Fruit fly (Drosophila melanogaster) whole organism, prepupa: ENCODE results near the gene Vps33B.

Source experiments
- CG10631 ChIP-seq: fragments of 200-800 bp; sonication (Bioruptor generic); optimal IDR thresholded peaks from 2 replicates; lab custom pipeline; 2016; ENCODE audit warnings: missing biosample characterization, missing genetic modification characterization
- CG10669 ChIP-seq: fragments of 200-800 bp; sonication (Bioruptor generic); optimal IDR thresholded peaks from 3 replicates; lab custom pipeline; 2018; ENCODE audit warnings: missing biosample characterization, mild to moderate bottlenecking, missing genetic modification characterization, moderate library complexity
- CG11762 ChIP-seq: fragments of 200-800 bp; sonication (Bioruptor generic); optimal IDR thresholded peaks from 3 replicates; lab custom pipeline; 2016; ENCODE audit warnings: missing biosample characterization, missing genetic modification characterization; ENCODE audit not compliant: insufficient read depth
- CG11902 ChIP-seq: fragments of 200-800 bp; sonication (Bioruptor generic); optimal IDR thresholded peaks from 3 replicates; lab custom pipeline; 2016; ENCODE audit warnings: missing biosample characterization, missing genetic modification characterization
- CG15336 ChIP-seq: fragments of 200-800 bp; sonication (Bioruptor generic); IDR thresholded peaks from 2 replicates; pipeline ENCODE4 v1.3.6; 2022; ENCODE audit warnings: missing biosample characterization, missing genetic modification characterization
- CG16779 ChIP-seq: fragments of 200-800 bp; sonication (Bioruptor generic); optimal IDR thresholded peaks from 3 replicates; lab custom pipeline; 2017; ENCODE audit warnings: missing biosample characterization, mild to moderate bottlenecking, missing genetic modification characterization
- CG31627 ChIP-seq: fragments of 200-800 bp; sonication (Bioruptor generic); optimal IDR thresholded peaks from 3 replicates; lab custom pipeline; 2016; ENCODE audit warnings: missing biosample characterization, missing genetic modification characterization
- CG34406 ChIP-seq: fragments of 200-800 bp; sonication (Bioruptor generic); optimal IDR thresholded peaks from 3 replicates; lab custom pipeline; 2016; ENCODE audit warnings: missing biosample characterization, missing genetic modification characterization
- CG3919 ChIP-seq: fragments of 200-800 bp; sonication (Bioruptor generic); optimal IDR thresholded peaks from 3 replicates; lab custom pipeline; 2016; ENCODE audit warnings: missing biosample characterization, missing genetic modification characterization
- CG4318 ChIP-seq: fragments of 200-800 bp; sonication (Bioruptor generic); optimal IDR thresholded peaks from 3 replicates; lab custom pipeline; 2017; ENCODE audit warnings: missing biosample characterization, mild to moderate bottlenecking, missing genetic modification characterization
- CG6163 ChIP-seq: fragments of 200-800 bp; sonication (Bioruptor generic); IDR thresholded peaks from 3 replicates; pipeline ENCODE4 v1.3.6; 2022; ENCODE audit warnings: missing biosample characterization, missing genetic modification characterization
- CG6276 ChIP-seq: fragments of 200-800 bp; sonication (Bioruptor generic); optimal IDR thresholded peaks from 2 replicates; lab custom pipeline; 2017; ENCODE audit warnings: missing biosample characterization, mild to moderate bottlenecking, missing genetic modification characterization
- CG6792 ChIP-seq: fragments of 200-800 bp; sonication (Bioruptor generic); optimal IDR thresholded peaks from 3 replicates; lab custom pipeline; 2016; ENCODE audit warnings: missing biosample characterization, missing genetic modification characterization
- CG6808 ChIP-seq: fragments of 200-800 bp; sonication (Bioruptor generic); optimal IDR thresholded peaks from 3 replicates; lab custom pipeline; 2017; ENCODE audit warnings: missing biosample characterization, missing genetic modification characterization, mild to moderate bottlenecking, moderate library complexity, missing genetic modification reagents
- CG6854 ChIP-seq: fragments of 200-800 bp; sonication (Bioruptor generic); optimal IDR thresholded peaks from 2 replicates; lab custom pipeline; 2017; ENCODE audit warnings: missing biosample characterization, mild to moderate bottlenecking, missing genetic modification characterization
- CG7368 ChIP-seq: fragments of 200-800 bp; sonication (Bioruptor generic); optimal IDR thresholded peaks from 3 replicates; lab custom pipeline; 2016; ENCODE audit warnings: missing biosample characterization, missing genetic modification characterization
- CG8319 ChIP-seq: fragments of 200-800 bp; sonication (Bioruptor generic); optimal IDR thresholded peaks from 3 replicates; lab custom pipeline; 2016; ENCODE audit warnings: missing biosample characterization, missing genetic modification characterization
- CG8632 ChIP-seq: fragments of 200-800 bp; sonication (Bioruptor generic); optimal IDR thresholded peaks from 3 replicates; lab custom pipeline; 2016; ENCODE audit warnings: missing biosample characterization, missing genetic modification characterization
- Eip75B ChIP-seq: fragments of 200-800 bp; sonication (Bioruptor generic); optimal IDR thresholded peaks from 3 replicates; lab custom pipeline; 2016; ENCODE audit warnings: missing biosample characterization, missing genetic modification characterization
- Eip78C ChIP-seq: fragments of 200-800 bp; sonication (Bioruptor generic); peaks from one replicate; lab custom pipeline; 2016; ENCODE audit warnings: missing biosample characterization, missing genetic modification characterization
- Eip93F ChIP-seq: fragments of 200-800 bp; sonication (Bioruptor generic); optimal IDR thresholded peaks from 2 replicates; lab custom pipeline; 2016; ENCODE audit warnings: missing biosample characterization, mild to moderate bottlenecking, missing genetic modification characterization
- Ets21C ChIP-seq: fragments of 200-800 bp; sonication (Bioruptor generic); optimal IDR thresholded peaks from 3 replicates; lab custom pipeline; 2016; ENCODE audit warnings: missing biosample characterization, missing genetic modification characterization
- Ets96B ChIP-seq: fragments of 200-800 bp; optimal IDR thresholded peaks from 2 replicates; lab custom pipeline; 2019; ENCODE audit warnings: missing biosample characterization, mild to moderate bottlenecking, missing genetic modification characterization, moderate library complexity
- Gug ChIP-seq: fragments of 200-800 bp; sonication (Bioruptor generic); IDR thresholded peaks from 2 replicates; pipeline ENCODE4 v1.3.6; 2022; ENCODE audit warnings: missing biosample characterization, missing genetic modification characterization
- Hr38 ChIP-seq: sonication (Bioruptor generic); optimal IDR thresholded peaks from 2 replicates; lab custom pipeline; 2016; ENCODE audit warnings: missing biosample characterization, missing genetic modification characterization
- Hr39 ChIP-seq: fragments of 200-800 bp; sonication (Bioruptor generic); optimal IDR thresholded peaks from 2 replicates; lab custom pipeline; 2016; ENCODE audit warnings: missing biosample characterization, missing genetic modification characterization
- Hr4 ChIP-seq: fragments of 200-800 bp; sonication (Bioruptor generic); optimal IDR thresholded peaks from 3 replicates; lab custom pipeline; 2016; ENCODE audit warnings: missing biosample characterization, missing genetic modification characterization
- Lpt ChIP-seq: fragments of 200-800 bp; sonication (Bioruptor generic); optimal IDR thresholded peaks from 3 replicates; lab custom pipeline; 2016; ENCODE audit warnings: missing biosample characterization, missing genetic modification characterization
- OdsH ChIP-seq: fragments of 200-800 bp; sonication (Bioruptor generic); optimal IDR thresholded peaks from 3 replicates; lab custom pipeline; 2016; ENCODE audit warnings: missing biosample characterization, missing genetic modification characterization
- Smox ChIP-seq: fragments of 200-800 bp; sonication (Bioruptor generic); optimal IDR thresholded peaks from 3 replicates; lab custom pipeline; 2016; ENCODE audit warnings: missing biosample characterization, missing genetic modification characterization
- Sox15 ChIP-seq: fragments of 200-800 bp; sonication (Bioruptor generic); optimal IDR thresholded peaks from 3 replicates; lab custom pipeline; 2016; ENCODE audit warnings: missing biosample characterization, missing genetic modification characterization
- achi ChIP-seq: fragments of 200-800 bp; sonication (Bioruptor generic); optimal IDR thresholded peaks from 3 replicates; lab custom pipeline; 2016; ENCODE audit warnings: missing biosample characterization, missing genetic modification characterization
- acj6 ChIP-seq: fragments of 200-800 bp; sonication (Bioruptor generic); optimal IDR thresholded peaks from 3 replicates; lab custom pipeline; 2016; ENCODE audit warnings: missing biosample characterization, missing genetic modification characterization
- cyc ChIP-seq: fragments of 200-800 bp; sonication (Bioruptor generic); optimal IDR thresholded peaks from 3 replicates; lab custom pipeline; 2016; ENCODE audit warnings: missing biosample characterization, missing genetic modification characterization
- dac ChIP-seq: fragments of 200-800 bp; sonication (Bioruptor generic); optimal IDR thresholded peaks from 2 replicates; lab custom pipeline; 2017; ENCODE audit warnings: missing biosample characterization, mild to moderate bottlenecking, missing genetic modification characterization
- esn ChIP-seq: fragments of 200-800 bp; sonication (Bioruptor generic); optimal IDR thresholded peaks from 2 replicates; lab custom pipeline; 2016; ENCODE audit warnings: missing biosample characterization, mild to moderate bottlenecking, missing genetic modification characterization, moderate library complexity
- fd59A ChIP-seq: fragments of 200-800 bp; sonication (Bioruptor generic); optimal IDR thresholded peaks from 2 replicates; lab custom pipeline; 2017; ENCODE audit warnings: missing biosample characterization, mild to moderate bottlenecking, missing genetic modification characterization, missing genetic modification reagents
- fd85E ChIP-seq: fragments of 200-800 bp; sonication (Bioruptor generic); optimal IDR thresholded peaks from 3 replicates; lab custom pipeline; 2016; ENCODE audit warnings: missing biosample characterization, missing genetic modification characterization
- fkh ChIP-seq: fragments of 200-800 bp; sonication (Bioruptor generic); optimal IDR thresholded peaks from 3 replicates; lab custom pipeline; 2017; ENCODE audit warnings: missing biosample characterization, mild to moderate bottlenecking, missing genetic modification characterization, moderate library complexity
- lz ChIP-seq: fragments of 200-800 bp; sonication (Bioruptor generic); optimal IDR thresholded peaks from 3 replicates; lab custom pipeline; 2016; ENCODE audit warnings: missing biosample characterization, missing genetic modification characterization
- net ChIP-seq: fragments of 200-800 bp; sonication (Bioruptor generic); optimal IDR thresholded peaks from 3 replicates; lab custom pipeline; 2016; ENCODE audit warnings: missing biosample characterization, missing genetic modification characterization
- salr ChIP-seq, 2 experiments: fragments of 200-800 bp; sonication (Bioruptor generic); optimal IDR thresholded peaks; 3 replicates each; lab custom pipeline; 2016 to 2018; ENCODE audit warnings: missing biosample characterization in 2 of 2, missing genetic modification characterization in 2 of 2, mild to moderate bottlenecking in 1 of 2
- spab ChIP-seq: fragments of 200-800 bp; sonication (Bioruptor generic); optimal IDR thresholded peaks from 2 replicates; lab custom pipeline; 2017; ENCODE audit warnings: missing biosample characterization, mild to moderate bottlenecking, missing genetic modification characterization, missing genetic modification reagents
- ss ChIP-seq, 2 experiments: fragments of 200-800 bp; sonication (Bioruptor generic); optimal IDR thresholded peaks; 2 replicates in 1 of 2; 3 replicates in 1 of 2; lab custom pipeline; 2017 to 2018; ENCODE audit warnings: mild to moderate bottlenecking in 2 of 2, missing biosample characterization in 2 of 2, missing genetic modification characterization in 2 of 2, moderate library complexity in 1 of 2
- svp ChIP-seq: fragments of 200-800 bp; sonication (Bioruptor generic); peaks from one replicate; lab custom pipeline; 2016; ENCODE audit warnings: missing biosample characterization, missing genetic modification characterization
- topi ChIP-seq: fragments of 200-800 bp; sonication (Bioruptor generic); optimal IDR thresholded peaks from 3 replicates; lab custom pipeline; 2016; ENCODE audit warnings: missing biosample characterization, missing genetic modification characterization

The Vps33B gene

dm6 chr3R:25490778-25491664 is 17.7 kb downstream of the Vps33B start, which contains the start of the genes Gnpat and CG5112 (continued):
- TF ChIP-seq CG11902 (GFP tag; lab: Kevin White, UChicago) (no peak), CG16779 (tag; lab: Kevin White, UChicago) (peak; percentile 18), Eip93F (no peak), cyc (GFP tag; lab: Kevin White, UChicago) (no peak), CG6854 (peak; percentile 21), esn (GFP tag; lab: Kevin White, UChicago) (peak; percentile 26), CG6163 (peak; percentile 63), OdsH (GFP tag; lab: Kevin White, UChicago) (peak; percentile 0), fd85E (GFP tag; lab: Kevin White, UChicago) (no peak), svp (GFP tag; lab: Kevin White, UChicago) (peak; percentile 70), Sox15 (GFP tag; lab: Kevin White, UChicago) (no peak), lz (peak; percentile 16), net (no peak), Ets21C (peak; percentile 1), CG4318 (GFP tag; lab: Kevin White, UChicago) (no peak), CG6276 (GFP tag; lab: Kevin White, UChicago) (peak; percentile 24), CG11762 (GFP tag; lab: Kevin White, UChicago) (no peak), fkh (GFP tag; lab: Kevin White, UChicago) (peak; percentile 49), Hr38 (GFP tag; lab: Kevin White, UChicago) (no peak), Hr39 (GFP tag; lab: Kevin White, UChicago) (peak; percentile 27), Lpt (no peak), Eip75B (no peak), CG15336 (GFP tag; lab: Robert Waterston, UW) (0 out of 2 replicates have a peak, but pooled peaks have one; percentile 20), CG6792 (no peak), acj6 (GFP tag; lab: Kevin White, UChicago) (no peak), Eip78C (peak; percentile 44), CG10669 (GFP tag; lab: Kevin White, UChicago) (no peak), CG31627 (GFP tag; lab: Kevin White, UChicago) (no peak), dac (GFP tag; lab: Kevin White, UChicago) (no peak), Smox (peak; percentile 0), CG8319 (GFP tag; lab: Kevin White, UChicago) (peak; percentile 5), spab (GFP tag; lab: Kevin White, UChicago) (peak; percentile 4)

- peak; percentile 75 for TF ChIP-seq spab (GFP tag; lab: Kevin White, UChicago)
- peak; percentile 63 for TF ChIP-seq CG6854
- peak; percentile 59 for TF ChIP-seq CG3919 (GFP tag; lab: Kevin White, UChicago)
- peak; percentile 11 for TF ChIP-seq CG7368
- no peak for TF ChIP-seq CG34406 (GFP tag; lab: Kevin White, UChicago)
- peak; percentile 70 for TF ChIP-seq CG6276 (GFP tag; lab: Kevin White, UChicago)
- TF ChIP-seq Lpt, result peak; percentile 16
- peak; percentile 15 for TF ChIP-seq OdsH (GFP tag; lab: Kevin White, UChicago)
- TF ChIP-seq lz, result peak; percentile 1
- TF ChIP-seq CG8632 (GFP tag; lab: Kevin White, UChicago), result peak; percentile 4
- TF ChIP-seq Ets96B (tag; lab: Kevin White, UChicago), result peak; percentile 40
- TF ChIP-seq achi (GFP tag; lab: Kevin White, UChicago), result peak; percentile 27
- TF ChIP-seq Eip93F, result peak; percentile 47
- TF ChIP-seq topi (GFP tag; lab: Kevin White, UChicago), result peak; percentile 0
- peak; percentile 11 for TF ChIP-seq CG11762 (GFP tag; lab: Kevin White, UChicago)
- TF ChIP-seq Eip75B, result peak; percentile 3
- TF ChIP-seq salr (GFP tag; optimal IDR thresholded peaks at IDR 0.05; lab: Kevin White, UChicago), result peak in 1 of 2 experiments; percentile 25
- TF ChIP-seq ss (GFP tag; optimal IDR thresholded peaks at IDR 0.05; lab: Kevin White, UChicago), result peak; percentile 83 to 84
- no peak for TF ChIP-seq Gug (GFP tag; lab: Robert Waterston, UW)
- TF ChIP-seq CG10631 (GFP tag; lab: Kevin White, UChicago), result no peak
- TF ChIP-seq Hr4 (GFP tag; lab: Kevin White, UChicago), result peak; percentile 9
- TF ChIP-seq fd59A (GFP tag; lab: Kevin White, UChicago), result no peak
- TF ChIP-seq Eip78C, result peak; percentile 71
- TF ChIP-seq CG6808, result peak; percentile 79
- TF ChIP-seq CG4318 (GFP tag; lab: Kevin White, UChicago), result no peak
- no peak for TF ChIP-seq CG15336 (GFP tag; lab: Robert Waterston, UW)
Measured at dm6 chr3R:25493294-25494187, 20.3 kb downstream of the Vps33B start.
